Fruit fly (Drosophila melanogaster) whole organism, embryonic: ENCODE results near the gene CG13369.

ENCODE experiments used
- CG13624 ChIP-seq: fragments of 200-800 bp; sonication (Bioruptor generic); optimal IDR thresholded peaks from 2 replicates; lab custom pipeline; 2016; ENCODE audit warnings: missing biosample characterization, missing genetic modification characterization
- CG14965 ChIP-seq: fragments of 200-800 bp; sonication (Bioruptor generic); optimal IDR thresholded peaks from 2 replicates; lab custom pipeline; 2016; ENCODE audit warnings: missing biosample characterization, missing genetic modification characterization, borderline replicate concordance
- CG15011 ChIP-seq: fragments of 200-800 bp; sonication (Bioruptor generic); optimal IDR thresholded peaks from 3 replicates; lab custom pipeline; 2018; ENCODE audit warnings: missing biosample characterization, mild to moderate bottlenecking, missing genetic modification characterization
- CG1529 ChIP-seq: fragments of 200-800 bp; sonication (Bioruptor generic); optimal IDR thresholded peaks from 3 replicates; lab custom pipeline; 2018; ENCODE audit warnings: missing biosample characterization, missing genetic modification characterization
- CG1602 ChIP-seq: fragments of 200-800 bp; sonication (Bioruptor generic); optimal IDR thresholded peaks from 3 replicates; lab custom pipeline; 2016; ENCODE audit warnings: missing biosample characterization, missing genetic modification characterization
- CG2116 ChIP-seq: fragments of 200-800 bp; sonication (Bioruptor generic); optimal IDR thresholded peaks from 3 replicates; lab custom pipeline; 2018; ENCODE audit warnings: missing biosample characterization, mild to moderate bottlenecking, missing genetic modification characterization
- CG31365 ChIP-seq: fragments of 200-800 bp; sonication (Bioruptor generic); optimal IDR thresholded peaks from 2 replicates; lab custom pipeline; 2018; ENCODE audit warnings: missing biosample characterization, mild to moderate bottlenecking, missing genetic modification characterization
- CG32767 ChIP-seq: fragments of 200-800 bp; sonication (Bioruptor generic); IDR thresholded peaks from 2 replicates; pipeline ENCODE4 v1.3.6; 2022; ENCODE audit warnings: missing biosample characterization, missing genetic modification characterization
- CG3407 ChIP-seq: fragments of 200-800 bp; sonication (Bioruptor generic); optimal IDR thresholded peaks from 2 replicates; lab custom pipeline; 2018; ENCODE audit warnings: missing biosample characterization, mild to moderate bottlenecking, missing genetic modification characterization
- CG3847 ChIP-seq: fragments of 200-800 bp; sonication (Bioruptor generic); IDR thresholded peaks from 2 replicates; pipeline ENCODE4 v1.3.6; 2022; ENCODE audit warnings: missing biosample characterization, missing genetic modification characterization
- CG4424 ChIP-seq: fragments of 200-800 bp; sonication (Bioruptor generic); optimal IDR thresholded peaks from 3 replicates; lab custom pipeline; 2016; ENCODE audit warnings: missing biosample characterization, missing genetic modification characterization
- CG4617 ChIP-seq: fragments of 200-800 bp; sonication (Bioruptor generic); optimal IDR thresholded peaks from 3 replicates; lab custom pipeline; 2016; ENCODE audit warnings: missing biosample characterization, missing genetic modification characterization, borderline replicate concordance
- CG4820 ChIP-seq: fragments of 200-800 bp; sonication (Bioruptor generic); optimal IDR thresholded peaks from 3 replicates; lab custom pipeline; 2016; ENCODE audit warnings: missing biosample characterization, missing genetic modification characterization
- CG5245 ChIP-seq: fragments of 200-800 bp; sonication (Bioruptor generic); optimal IDR thresholded peaks from 3 replicates; lab custom pipeline; 2016; ENCODE audit warnings: missing biosample characterization, missing genetic modification characterization
- CG8478 ChIP-seq: fragments of >200 bp; optimal IDR thresholded peaks from 2 replicates; lab custom pipeline; 2018
- CHES-1-like ChIP-seq: fragments of 200-800 bp; sonication (Bioruptor generic); optimal IDR thresholded peaks from 2 replicates; lab custom pipeline; 2016; ENCODE audit warnings: missing biosample characterization, missing genetic modification characterization
- Dbx ChIP-seq: fragments of 200-800 bp; sonication (Bioruptor generic); IDR thresholded peaks from 3 replicates; pipeline ENCODE4 v1.3.6; 2022; ENCODE audit warnings: missing biosample characterization, missing genetic modification characterization
- E2f2 ChIP-seq: fragments of 200-800 bp; sonication (Bioruptor generic); IDR thresholded peaks from 2 replicates; pipeline ENCODE4 v1.3.6; 2022; ENCODE audit warnings: missing biosample characterization, missing genetic modification characterization
- Ets65A ChIP-seq: fragments of 200-800 bp; sonication (Bioruptor generic); peaks from one replicate; lab custom pipeline; 2016; ENCODE audit warnings: missing biosample characterization, missing genetic modification characterization
- H2.0 ChIP-seq: fragments of 200-800 bp; sonication (Bioruptor generic); IDR thresholded peaks from 2 replicates; pipeline ENCODE4 v1.3.6; 2022; ENCODE audit warnings: missing biosample characterization, missing genetic modification characterization
- HmgZ ChIP-seq: fragments of 200-800 bp; sonication (Bioruptor generic); optimal IDR thresholded peaks from 2 replicates; lab custom pipeline; 2018; ENCODE audit warnings: missing biosample characterization, mild to moderate bottlenecking, missing genetic modification characterization
- Lim3 ChIP-seq: fragments of 200-800 bp; sonication (Bioruptor generic); IDR thresholded peaks from 2 replicates; pipeline ENCODE4 v1.3.6; 2022; ENCODE audit warnings: missing biosample characterization, missing genetic modification characterization
- Mad ChIP-seq: fragments of 200-800 bp; sonication (Bioruptor generic); optimal IDR thresholded peaks from 2 replicates; lab custom pipeline; 2016; ENCODE audit warnings: missing biosample characterization, missing genetic modification characterization
- NFAT ChIP-seq: fragments of 200-800 bp; sonication (Bioruptor generic); IDR thresholded peaks from 2 replicates; pipeline ENCODE4 v1.3.6; 2022; ENCODE audit warnings: missing biosample characterization, missing genetic modification characterization
- Neu2 ChIP-seq: fragments of 200-800 bp; sonication (Bioruptor generic); optimal IDR thresholded peaks from 3 replicates; lab custom pipeline; 2016; ENCODE audit warnings: missing biosample characterization, missing genetic modification characterization, borderline replicate concordance
- Nf-YB ChIP-seq: fragments of 200-800 bp; sonication (Bioruptor generic); optimal IDR thresholded peaks from 3 replicates; lab custom pipeline; 2019; ENCODE audit warnings: missing biosample characterization, mild to moderate bottlenecking, missing genetic modification characterization, moderate library complexity
- NfI ChIP-seq: fragments of 200-800 bp; sonication (Bioruptor generic); optimal IDR thresholded peaks from 3 replicates; lab custom pipeline; 2018; ENCODE audit warnings: missing biosample characterization, mild to moderate bottlenecking, missing genetic modification characterization, moderate library complexity
- Rfx ChIP-seq: fragments of 200-800 bp; sonication (Bioruptor generic); IDR thresholded peaks from 2 replicates; pipeline ENCODE4 v1.3.6; 2022; ENCODE audit warnings: missing biosample characterization, missing genetic modification characterization
- Rx ChIP-seq: fragments of 200-800 bp; sonication (Bioruptor generic); IDR thresholded peaks from 2 replicates; pipeline ENCODE4 v1.3.6; 2022; ENCODE audit warnings: missing biosample characterization, missing genetic modification characterization
- Scr ChIP-seq: fragments of 200-800 bp; sonication (Bioruptor generic); IDR thresholded peaks from 2 replicates; pipeline ENCODE4 v1.3.6; 2022; ENCODE audit warnings: missing biosample characterization, missing genetic modification characterization; ENCODE audit not compliant: partially characterized antibody
- Spps ChIP-seq: fragments of 200-800 bp; sonication (Bioruptor generic); optimal IDR thresholded peaks from 2 replicates; lab custom pipeline; 2018; ENCODE audit warnings: missing biosample characterization, mild to moderate bottlenecking, missing genetic modification characterization
- TFAM ChIP-seq: fragments of 200-800 bp; sonication (Bioruptor generic); optimal IDR thresholded peaks from 2 replicates; lab custom pipeline; 2017; ENCODE audit warnings: missing biosample characterization, missing genetic modification characterization, inconsistent platforms
- ac ChIP-seq: fragments of 200-800 bp; sonication (Bioruptor generic); optimal IDR thresholded peaks from 3 replicates; lab custom pipeline; 2017; ENCODE audit warnings: missing biosample characterization, mild to moderate bottlenecking, missing genetic modification characterization
- ara ChIP-seq: fragments of 200-800 bp; sonication (Bioruptor generic); IDR thresholded peaks from 2 replicates; pipeline ENCODE4 v1.3.6; 2022; ENCODE audit warnings: missing biosample characterization, missing genetic modification characterization
- bowl ChIP-seq: fragments of 200-800 bp; sonication (Bioruptor generic); IDR thresholded peaks from 2 replicates; pipeline ENCODE4 v1.3.6; 2022; ENCODE audit warnings: missing biosample characterization, missing genetic modification characterization
- btn ChIP-seq: fragments of 200-800 bp; sonication (Bioruptor generic); optimal IDR thresholded peaks from 2 replicates; lab custom pipeline; 2016; ENCODE audit warnings: missing biosample characterization, missing genetic modification characterization
- chinmo ChIP-seq: fragments of 200-800 bp; sonication (Bioruptor generic); IDR thresholded peaks from 4 replicates; pipeline ENCODE4 v1.3.6; 2022; ENCODE audit warnings: missing biosample characterization, missing genetic modification characterization; ENCODE audit not compliant: partially characterized antibody
- danr ChIP-seq: fragments of 200-800 bp; sonication (Bioruptor generic); IDR thresholded peaks from 2 replicates; pipeline ENCODE4 v1.3.6; 2022; ENCODE audit warnings: missing biosample characterization, missing genetic modification characterization
- dati ChIP-seq: fragments of 200-800 bp; sonication (Bioruptor generic); IDR thresholded peaks from 2 replicates; pipeline ENCODE4 v1.3.6; 2022; ENCODE audit warnings: missing biosample characterization, missing genetic modification characterization
- dimm ChIP-seq: fragments of 200-800 bp; sonication (Bioruptor generic); IDR thresholded peaks from 2 replicates; pipeline ENCODE4 v1.3.6; 2022; ENCODE audit warnings: missing biosample characterization, missing genetic modification characterization
- jing ChIP-seq: fragments of 200-800 bp; sonication (Bioruptor generic); optimal IDR thresholded peaks from 2 replicates; lab custom pipeline; 2018; ENCODE audit warnings: missing biosample characterization, mild to moderate bottlenecking, missing genetic modification characterization
- pfk ChIP-seq: fragments of 200-800 bp; sonication (Bioruptor generic); optimal IDR thresholded peaks from 2 replicates; lab custom pipeline; 2018; ENCODE audit warnings: missing biosample characterization, mild to moderate bottlenecking, missing genetic modification characterization, moderate library complexity
- pho ChIP-seq: fragments of 200-800 bp; sonication (Bioruptor generic); optimal IDR thresholded peaks from 2 replicates; lab custom pipeline; 2016; ENCODE audit warnings: missing biosample characterization, missing genetic modification characterization
- phol ChIP-seq: fragments of 200-800 bp; sonication (Bioruptor generic); optimal IDR thresholded peaks from 3 replicates; lab custom pipeline; 2018; ENCODE audit warnings: missing biosample characterization, mild to moderate bottlenecking, missing genetic modification characterization, moderate library complexity
- sens ChIP-seq: fragments of 200-800 bp; sonication (Bioruptor generic); peaks from one replicate; lab custom pipeline; 2016; ENCODE audit warnings: missing biosample characterization, missing genetic modification characterization
- sima ChIP-seq: fragments of 200-800 bp; sonication (Bioruptor generic); optimal IDR thresholded peaks from 2 replicates; lab custom pipeline; 2016; ENCODE audit warnings: missing biosample characterization, missing genetic modification characterization
- sisA ChIP-seq: fragments of 200-800 bp; sonication (Bioruptor generic); IDR thresholded peaks from 2 replicates; pipeline ENCODE4 v1.3.6; 2022; ENCODE audit warnings: missing biosample characterization, missing genetic modification characterization
- trem ChIP-seq: fragments of 200-800 bp; optimal IDR thresholded peaks from 3 replicates; lab custom pipeline; 2019; ENCODE audit warnings: missing biosample characterization, mild to moderate bottlenecking, missing genetic modification characterization, moderate library complexity
- unpg ChIP-seq: fragments of 200-800 bp; sonication (Bioruptor generic); optimal IDR thresholded peaks from 3 replicates; lab custom pipeline; 2018; ENCODE audit warnings: missing biosample characterization, mild to moderate bottlenecking, missing genetic modification characterization, moderate library complexity
- zen2 ChIP-seq: fragments of 200-800 bp; sonication (Bioruptor generic); IDR thresholded peaks from 3 replicates; pipeline ENCODE4 v1.3.6; 2022; ENCODE audit warnings: missing biosample characterization, missing genetic modification characterization; ENCODE audit not compliant: partially characterized antibody

Gene CG13369

DNA sequence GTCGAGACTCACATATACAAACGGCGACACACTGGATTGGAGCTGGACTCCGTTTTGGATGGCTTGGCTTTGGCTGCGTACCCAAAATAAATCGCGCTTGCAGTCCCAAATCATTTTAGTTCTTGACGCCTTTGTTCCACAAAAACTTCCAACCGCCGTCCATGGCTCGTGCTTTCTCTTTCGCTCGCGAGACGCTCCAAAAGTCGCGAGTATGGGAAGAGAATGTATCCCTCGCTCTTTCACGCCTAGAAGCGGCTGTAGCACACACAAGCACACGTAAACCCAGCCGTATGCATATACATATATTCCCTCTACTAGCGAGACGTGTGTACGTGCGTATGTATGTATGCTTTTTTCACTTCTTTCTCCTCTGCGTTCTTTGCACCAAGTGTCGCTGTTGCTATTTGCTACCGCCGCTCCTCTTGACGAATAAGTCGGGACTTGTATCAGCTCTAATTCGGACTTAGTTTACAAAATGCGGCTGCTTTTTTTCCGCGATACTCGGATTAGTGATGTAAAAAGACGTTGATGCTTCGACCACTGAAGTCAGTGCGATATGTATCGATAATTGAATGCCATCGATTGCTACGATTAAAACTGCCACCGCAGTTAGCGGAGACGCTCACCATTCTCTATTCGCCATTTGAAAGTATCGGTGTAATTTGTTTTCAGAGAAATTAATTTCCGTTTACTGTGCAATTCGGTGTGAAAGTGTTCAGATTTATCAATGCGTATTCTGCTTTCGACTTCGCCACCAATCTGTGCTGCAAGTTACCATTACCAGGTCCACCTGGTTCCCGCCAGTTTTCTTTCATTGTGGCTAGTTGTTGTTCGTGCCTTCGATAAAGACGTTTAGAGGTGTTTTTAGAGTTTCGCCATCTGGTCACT, 32.5 kb downstream of the CG13369 start, which contains the start of the genes Hmt4-20 and SkpA (continued):
- peak; percentile 84 for TF ChIP-seq trem (tag; lab: Kevin White, UChicago)
- TF ChIP-seq Nf-YB (GFP tag; lab: Kevin White, UChicago), result no peak
- peak; percentile 76; the same call in 1 of the 3 replicates for TF ChIP-seq zen2 (GFP tag; lab: Robert Waterston, UW)
- TF ChIP-seq sisA (GFP tag; lab: Robert Waterston, UW), result no peak
- no peak for TF ChIP-seq Spps (tag; lab: Kevin White, UChicago)
- no peak for TF ChIP-seq CG14965 (GFP tag; lab: Kevin White, UChicago)
- no peak for TF ChIP-seq CG4820
- no peak for TF ChIP-seq NfI (GFP tag; lab: Kevin White, UChicago)
- TF ChIP-seq pho, result no peak
- TF ChIP-seq CG15011 (GFP tag; lab: Kevin White, UChicago), result no peak
- TF ChIP-seq jing, result no peak
- no peak for TF ChIP-seq ac (GFP tag; lab: Kevin White, UChicago)
- peak; percentile 89; the same call in 3 of the 4 replicates for TF ChIP-seq chinmo (GFP tag; lab: Robert Waterston, UW)
- TF ChIP-seq sima (GFP tag; lab: Kevin White, UChicago), result no peak
- TF ChIP-seq CG4424 (GFP tag; lab: Kevin White, UChicago), result no peak
- no peak for TF ChIP-seq CG1529 (GFP tag; lab: Kevin White, UChicago)
- TF ChIP-seq CHES-1-like (GFP tag; lab: Kevin White, UChicago), result peak; percentile 67
- no peak for TF ChIP-seq Lim3
- TF ChIP-seq Scr (GFP tag; lab: Robert Waterston, UW), result peak; percentile 92
- TF ChIP-seq dati (GFP tag; lab: Robert Waterston, UW), result no peak
- no peak; the same call in 1 of the 2 replicates for TF ChIP-seq Rfx (GFP tag; lab: Robert Waterston, UW)
- peak; percentile 94 for TF ChIP-seq Ets65A (GFP tag; lab: Kevin White, UChicago)
- no peak for TF ChIP-seq CG31365 (tag; lab: Kevin White, UChicago)
- peak; percentile 87 for TF ChIP-seq phol (tag; lab: Kevin White, UChicago)
- no peak for TF ChIP-seq Neu2 (GFP tag; lab: Kevin White, UChicago)
- TF ChIP-seq E2f2, result peak; percentile 55
- peak; percentile 79 for TF ChIP-seq sens
- peak; percentile 83 for TF ChIP-seq CG2116 (GFP tag; lab: Kevin White, UChicago)
- no peak for TF ChIP-seq HmgZ (tag; lab: Kevin White, UChicago)
- TF ChIP-seq CG3847 (GFP tag; lab: Robert Waterston, UW), result peak; percentile 37; the same call in 1 of the 2 replicates
- no peak for TF ChIP-seq btn
- TF ChIP-seq bowl, result no peak
- TF ChIP-seq CG5245 (GFP tag; lab: Kevin White, UChicago), result no peak
- no peak for TF ChIP-seq pfk (GFP tag; lab: Kevin White, UChicago)
- TF ChIP-seq danr (GFP tag; lab: Robert Waterston, UW), result no peak
- TF ChIP-seq TFAM, result no peak
- TF ChIP-seq CG13624 (GFP tag; lab: Kevin White, UChicago), result peak; percentile 37
- TF ChIP-seq H2.0 (GFP tag; lab: Robert Waterston, UW), result no peak
- TF ChIP-seq CG1602 (GFP tag; lab: Kevin White, UChicago), result no peak
- TF ChIP-seq Rx, result no peak
- TF ChIP-seq CG4617 (GFP tag; lab: Kevin White, UChicago), result peak; percentile 89
- TF ChIP-seq CG8478 (lab: Kevin White, UChicago), result peak; percentile 84
- TF ChIP-seq CG3407 (GFP tag; lab: Kevin White, UChicago), result no peak
- peak; percentile 16; the same call in 1 of the 2 replicates for TF ChIP-seq NFAT (GFP tag; lab: Robert Waterston, UW)
- no peak for TF ChIP-seq unpg (GFP tag; lab: Kevin White, UChicago)
- no peak for TF ChIP-seq Mad
- no peak for TF ChIP-seq CG32767 (GFP tag; lab: Robert Waterston, UW)
- no peak for TF ChIP-seq dimm (GFP tag; lab: Robert Waterston, UW)
- no peak for TF ChIP-seq ara
- TF ChIP-seq Dbx (GFP tag; lab: Robert Waterston, UW), result no peak
